Fruit fly (Drosophila melanogaster) whole organism: ENCODE data around the gene CG11893.

Experiments used
- CG8478 ChIP-seq: fragments of >200 bp; optimal IDR thresholded peaks from 2 replicates; lab custom pipeline; 2018; ENCODE audit warnings: inconsistent platforms
- Dll ChIP-seq: fragments of >200 bp; optimal IDR thresholded peaks from 2 replicates; lab custom pipeline; 2017
- EcR ChIP-seq, 2 experiments: fragments of >200 bp; optimal IDR thresholded peaks; 2 replicates each; lab custom pipeline; 2017; ENCODE audit warnings: missing biosample characterization in 2 of 2, missing genetic modification characterization in 2 of 2, missing genetic modification reagents in 2 of 2
- pan ChIP-seq: fragments of >200 bp; optimal IDR thresholded peaks from 2 replicates; lab custom pipeline; 2017
- psq ChIP-seq: fragments of >200 bp; optimal IDR thresholded peaks from 2 replicates; lab custom pipeline; 2017
- usp ChIP-seq: fragments of >200 bp; optimal IDR thresholded peaks from 2 replicates; lab custom pipeline; 2017; ENCODE audit warnings: missing biosample characterization, missing genetic modification characterization, mixed read lengths

The CG11893 gene

DNA sequence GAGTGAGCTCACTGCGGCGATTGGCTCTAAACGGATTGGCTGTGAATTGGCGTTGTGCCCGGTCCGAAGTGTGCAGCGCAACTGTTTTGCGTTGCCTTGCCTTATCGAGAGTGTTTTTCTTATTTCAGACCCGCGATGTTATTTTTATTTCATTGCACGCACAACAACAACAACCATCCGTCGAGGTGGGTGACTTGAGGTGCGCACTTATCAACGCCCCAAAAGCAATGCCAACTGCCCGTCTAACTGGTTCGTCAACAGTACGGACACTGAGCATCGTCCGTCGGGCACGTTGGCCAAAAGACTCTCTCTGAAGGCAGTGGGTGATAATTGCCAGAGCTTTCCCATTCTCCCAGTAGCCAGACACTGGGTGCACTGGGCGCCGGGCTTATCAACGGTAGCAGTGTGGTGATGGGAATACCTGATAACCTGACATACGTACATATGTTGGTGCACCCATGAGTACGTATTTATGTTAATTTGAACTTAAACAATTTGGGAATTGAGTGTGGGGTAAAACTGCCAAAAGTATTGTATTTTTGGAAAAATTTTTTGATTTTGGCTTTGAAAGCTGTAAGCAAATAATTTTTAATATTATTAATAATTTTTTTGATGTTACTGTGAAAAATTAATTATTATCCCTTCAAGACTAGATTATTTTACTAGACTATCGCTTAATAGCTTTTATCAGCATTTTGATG lies 5.8 kb downstream of the CG11893 start, which contains the start of gene CG31102:
CG31102 (minus strand) TSS at position 275 of the 701 bp plus-strand sequence.
- TF ChIP-seq EcR (GFP tag; optimal IDR thresholded peaks at IDR 0.05; lab: Kevin White, UChicago) (no peak), psq (no peak), usp (GFP tag; lab: Kevin White, UChicago) (no peak), CG8478 (lab: Kevin White, UChicago) (no peak)

DNA sequence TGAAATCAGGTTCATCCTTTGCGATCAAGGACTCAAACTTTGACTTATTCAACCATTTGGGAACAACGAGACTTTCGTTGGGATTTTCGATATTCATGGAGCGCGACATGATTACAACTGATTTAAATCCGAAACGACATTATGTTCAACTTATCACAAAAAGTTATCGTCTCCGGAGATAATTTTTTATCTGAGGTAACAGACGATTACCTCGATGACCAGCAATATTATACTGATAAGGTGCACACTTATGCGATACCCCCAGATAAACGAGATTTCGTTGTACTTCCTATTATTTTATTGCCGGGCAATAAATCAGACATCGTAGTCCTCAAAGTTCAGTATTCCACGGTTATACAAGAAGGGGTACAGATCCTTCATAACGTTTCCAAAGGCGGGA lies 8.0 kb downstream of the CG11893 start, which contains the start of gene CG31097:
CG31097 (minus strand) TSS at position 101 of the 400 bp plus-strand sequence.
- no peak for TF ChIP-seq EcR (GFP tag; optimal IDR thresholded peaks at IDR 0.05; lab: Kevin White, UChicago)
- no peak for TF ChIP-seq psq

DNA sequence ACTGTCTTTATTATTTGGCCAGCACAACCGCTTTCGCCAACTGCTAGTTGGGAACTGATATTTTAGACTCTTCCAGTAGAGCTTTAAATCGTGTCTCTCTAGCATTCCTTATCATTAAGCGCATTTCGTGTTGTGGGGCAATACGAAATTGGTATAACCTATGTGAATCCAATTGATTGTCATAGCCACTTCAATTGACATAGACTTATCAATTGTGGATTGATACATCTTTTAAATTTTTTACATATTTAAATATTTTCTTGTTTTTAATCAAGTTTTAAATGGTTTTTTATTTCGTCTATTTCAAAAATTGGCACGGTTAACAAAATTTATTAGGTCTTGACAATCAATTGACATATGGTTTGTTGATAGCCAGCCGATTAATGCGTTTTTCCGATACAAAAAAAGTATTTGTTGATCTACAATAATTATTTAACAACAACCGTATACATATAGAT lies 9.8 kb downstream of the CG11893 start, which contains the start of gene CG31288:
CG31288 (minus strand) TSS at position 51 of the 458 bp plus-strand sequence.
- no peak for TF ChIP-seq pan (lab: Kevin White, UChicago)
- TF ChIP-seq CG8478 (lab: Kevin White, UChicago), result no peak
- TF ChIP-seq Dll, result no peak
- no peak for TF ChIP-seq psq
- TF ChIP-seq EcR (GFP tag; optimal IDR thresholded peaks at IDR 0.05; lab: Kevin White, UChicago), result no peak
- no peak for TF ChIP-seq usp (GFP tag; lab: Kevin White, UChicago)

DNA sequence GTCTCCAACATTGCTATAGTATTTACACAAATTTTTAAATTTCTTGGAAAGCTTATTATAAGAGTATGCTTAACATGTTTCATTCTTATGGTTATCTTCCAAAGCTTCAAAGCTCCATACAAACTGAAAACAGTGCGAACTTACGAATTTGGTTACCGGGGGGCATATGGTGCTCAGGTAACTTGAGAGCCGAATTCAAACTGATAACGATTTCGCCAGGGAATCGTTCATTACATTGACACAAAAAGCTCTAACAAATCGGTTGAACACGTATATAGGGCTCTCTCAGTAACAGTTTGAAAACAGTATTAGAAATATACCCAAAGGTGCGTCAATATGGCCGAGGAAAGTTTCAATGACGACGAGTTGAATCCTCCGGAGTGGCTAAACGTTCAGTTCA lies 10.9 kb downstream of the CG11893 start, which contains the start of gene CG13659:
CG13659 (plus strand) TSS at position 317 of the 400 bp plus-strand sequence.
- TF ChIP-seq Dll, result no peak
- no peak for TF ChIP-seq CG8478 (lab: Kevin White, UChicago)
- TF ChIP-seq usp (GFP tag; lab: Kevin White, UChicago), result no peak
- TF ChIP-seq psq, result no peak
- TF ChIP-seq EcR (GFP tag; optimal IDR thresholded peaks at IDR 0.05; lab: Kevin White, UChicago), result no peak
- TF ChIP-seq pan (lab: Kevin White, UChicago), result no peak

DNA sequence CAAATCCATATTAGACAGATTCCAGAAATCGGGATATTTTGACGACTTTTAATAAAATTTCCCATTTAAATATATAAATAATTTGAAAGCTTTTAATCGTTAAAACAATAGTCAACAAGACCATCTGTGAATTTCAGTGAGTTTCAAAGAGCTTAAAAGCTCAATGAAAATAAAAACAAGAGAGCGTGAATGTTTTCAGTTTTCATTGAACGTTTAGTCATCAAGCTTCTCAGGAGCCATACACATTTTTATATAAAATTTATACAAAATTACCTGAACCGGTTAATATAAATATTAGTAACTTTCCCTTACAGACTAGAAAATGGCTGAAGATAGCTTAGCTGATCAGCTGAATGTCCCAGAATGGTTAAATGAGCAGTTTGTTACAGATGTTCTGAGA lies 12.6 kb downstream of the CG11893 start, which contains the start of gene CG31370:
CG31370 (plus strand) TSS at position 226 of the 400 bp plus-strand sequence.
- TF ChIP-seq EcR (GFP tag; optimal IDR thresholded peaks at IDR 0.05; lab: Kevin White, UChicago) (no peak), CG8478 (lab: Kevin White, UChicago) (no peak), pan (lab: Kevin White, UChicago) (no peak), psq (no peak), usp (GFP tag; lab: Kevin White, UChicago) (no peak), Dll (no peak)

DNA sequence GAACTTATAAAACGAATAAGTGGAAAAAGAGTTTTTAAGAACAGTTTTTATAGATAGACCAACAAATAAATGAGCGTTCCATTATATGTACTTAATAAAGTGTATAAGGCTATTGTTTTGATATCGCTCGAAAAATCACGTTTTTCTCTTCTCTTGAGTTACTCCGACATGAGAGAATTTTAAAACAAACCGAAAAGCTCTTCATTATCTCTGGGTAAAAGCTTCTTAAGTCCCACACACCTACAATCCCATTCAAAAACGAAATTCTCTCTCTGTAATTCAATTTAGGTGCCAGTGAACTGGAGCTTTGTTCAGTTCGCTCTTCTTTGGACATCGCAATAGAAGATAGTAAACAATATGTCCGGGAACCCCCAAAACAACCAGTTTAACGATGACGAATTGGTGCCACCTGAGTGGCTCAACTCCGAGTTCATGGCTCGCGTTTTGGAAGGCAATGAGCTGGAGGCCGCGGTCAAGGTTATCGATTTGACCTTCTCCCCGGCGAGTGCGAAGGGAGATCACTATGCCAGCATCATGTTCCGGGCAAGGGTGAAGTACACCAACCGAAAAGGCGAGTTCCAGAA lies 14.3 kb downstream of the CG11893 start, which contains the start of gene CG31436:
CG31436 (plus strand) TSS at position 281 of the 584 bp plus-strand sequence.
- no peak for TF ChIP-seq usp (GFP tag; lab: Kevin White, UChicago)
- no peak for TF ChIP-seq EcR (GFP tag; optimal IDR thresholded peaks at IDR 0.05; lab: Kevin White, UChicago)
- no peak for TF ChIP-seq Dll
- TF ChIP-seq CG8478 (lab: Kevin White, UChicago), result no peak
- TF ChIP-seq psq, result no peak
- no peak for TF ChIP-seq pan (lab: Kevin White, UChicago)

DNA sequence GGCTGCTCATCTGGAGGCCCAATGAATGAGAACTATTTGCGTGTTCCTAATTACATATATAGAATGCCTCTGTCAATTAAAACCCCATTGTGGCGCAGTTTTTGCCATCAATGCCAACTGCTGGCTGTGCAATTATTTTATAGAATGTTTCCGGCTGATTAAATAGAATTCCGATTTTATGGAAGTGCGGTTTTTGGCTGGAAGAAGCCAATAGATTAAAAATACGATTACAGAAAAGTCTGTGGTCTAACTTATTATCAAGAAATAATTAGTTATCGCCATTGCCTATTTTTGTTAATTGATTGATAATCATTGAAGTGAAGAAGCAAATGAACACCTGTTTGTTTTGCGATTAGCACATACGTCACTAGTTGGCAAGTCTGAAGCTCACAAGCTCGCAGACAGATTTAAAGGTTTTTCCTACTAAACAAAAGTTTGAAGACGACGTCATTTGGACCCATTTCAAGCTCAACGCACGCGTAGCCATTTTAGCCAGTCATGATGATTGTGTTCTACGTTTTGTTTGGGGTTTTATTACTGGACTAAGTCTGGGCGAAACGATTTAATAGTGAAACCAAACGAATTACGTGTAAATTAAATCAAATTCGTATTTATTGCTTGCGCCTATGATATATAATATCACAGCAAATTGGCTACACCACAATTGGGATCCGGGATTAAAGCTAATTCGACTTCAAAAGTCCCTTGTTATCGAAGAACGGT lies 16.3 kb downstream of the CG11893 start:
- TF ChIP-seq CG8478 (lab: Kevin White, UChicago) (no peak), EcR (GFP tag; optimal IDR thresholded peaks at IDR 0.05; lab: Kevin White, UChicago) (no peak), pan (lab: Kevin White, UChicago) (no peak), Dll (no peak), usp (GFP tag; lab: Kevin White, UChicago) (no peak), psq (no peak)

DNA sequence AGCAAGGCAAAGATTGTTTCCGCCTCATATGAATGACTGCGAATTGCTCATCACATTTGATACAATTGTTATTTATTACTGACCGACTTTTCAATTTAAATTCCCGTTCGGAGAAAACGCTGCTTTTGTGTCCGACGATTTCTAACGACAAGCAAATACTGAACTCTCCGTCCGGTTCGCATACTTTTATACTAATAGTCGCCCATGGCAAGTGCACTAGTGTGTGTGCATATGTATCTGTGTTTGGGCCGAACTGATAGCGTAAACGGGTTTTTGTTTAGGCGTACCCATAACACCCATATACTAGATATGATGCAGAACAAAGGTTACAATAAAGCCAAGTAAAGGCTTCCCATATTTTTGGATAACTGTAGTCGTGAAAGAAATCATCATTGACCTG lies 18.5 kb downstream of the CG11893 start, which contains the start of gene CG10550:
CG10550 (minus strand) TSS at position 164 of the 400 bp plus-strand sequence.
- TF ChIP-seq pan (lab: Kevin White, UChicago), result no peak
- TF ChIP-seq CG8478 (lab: Kevin White, UChicago), result no peak
- TF ChIP-seq psq, result no peak
- no peak for TF ChIP-seq EcR (GFP tag; optimal IDR thresholded peaks at IDR 0.05; lab: Kevin White, UChicago)
- TF ChIP-seq usp (GFP tag; lab: Kevin White, UChicago), result no peak
- no peak for TF ChIP-seq Dll

DNA sequence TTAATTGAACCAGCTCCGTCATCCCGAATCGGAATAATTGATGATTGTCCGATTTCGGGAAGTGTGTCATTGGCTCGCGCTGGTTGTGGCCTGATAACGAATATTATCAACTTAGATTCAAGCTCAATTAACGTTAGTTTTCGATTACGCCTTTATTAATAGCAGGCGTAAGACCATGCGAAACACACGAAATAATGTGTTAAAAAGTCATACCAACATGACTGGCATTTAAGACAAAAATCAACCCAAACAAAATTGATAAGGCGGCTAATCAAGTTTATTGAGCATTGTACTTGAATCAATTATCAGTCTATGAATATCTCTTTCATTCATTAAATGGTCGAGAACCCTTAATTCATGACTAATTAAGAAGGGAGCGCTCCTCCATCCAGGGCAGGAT lies 19.5 kb downstream of the CG11893 start:
- no peak for TF ChIP-seq usp (GFP tag; lab: Kevin White, UChicago)
- TF ChIP-seq CG8478 (lab: Kevin White, UChicago), result no peak
- no peak for TF ChIP-seq pan (lab: Kevin White, UChicago)
- TF ChIP-seq EcR (GFP tag; optimal IDR thresholded peaks at IDR 0.05; lab: Kevin White, UChicago), result no peak
- TF ChIP-seq Dll, result no peak
- no peak for TF ChIP-seq psq

DNA sequence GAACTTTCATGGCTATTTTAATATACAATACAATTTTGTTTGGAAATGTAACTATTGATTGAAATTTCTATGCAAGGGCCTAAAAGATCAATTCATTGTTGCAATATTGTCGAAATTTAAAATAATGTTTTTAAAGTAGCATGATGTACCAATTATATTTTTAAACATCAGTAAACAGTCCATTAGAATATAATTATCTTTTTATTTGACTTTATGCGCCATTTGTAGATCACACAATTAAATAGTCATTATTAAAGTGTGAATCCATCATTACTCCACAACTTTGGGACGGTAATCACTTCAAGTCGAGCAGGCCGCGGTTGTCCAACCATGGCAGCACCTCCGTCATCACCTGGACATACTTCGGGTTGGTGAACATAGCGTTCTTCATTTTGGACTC lies 21.2 kb downstream of the CG11893 start, which contains the start of gene CG31099:
CG31099 (minus strand) TSS at position 101 of the 400 bp plus-strand sequence.
- no peak for TF ChIP-seq CG8478 (lab: Kevin White, UChicago)
- TF ChIP-seq Dll, result no peak
- TF ChIP-seq usp (GFP tag; lab: Kevin White, UChicago), result no peak
- no peak for TF ChIP-seq EcR (GFP tag; optimal IDR thresholded peaks at IDR 0.05; lab: Kevin White, UChicago)
- no peak for TF ChIP-seq pan (lab: Kevin White, UChicago)
- TF ChIP-seq psq, result no peak

DNA sequence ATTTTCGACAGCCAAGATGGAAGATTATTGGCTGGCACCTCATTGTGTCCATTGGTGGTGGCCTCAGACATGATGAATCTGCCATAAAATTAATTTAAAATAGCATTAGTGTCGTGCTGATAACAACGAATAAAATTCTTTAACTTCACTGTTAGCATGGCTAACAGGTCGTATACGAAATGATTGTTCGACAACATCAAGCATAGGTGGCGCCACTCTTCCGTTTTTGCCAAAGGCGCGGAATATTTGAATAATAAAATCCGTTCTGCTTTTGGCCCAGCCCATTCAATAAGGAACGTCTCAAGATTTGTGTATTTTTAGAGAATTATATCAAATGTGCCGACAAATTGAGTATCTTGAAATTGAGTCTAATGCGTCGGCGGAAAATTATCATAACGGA lies 22.9 kb downstream of the CG11893 start:
- TF ChIP-seq pan (lab: Kevin White, UChicago) (no peak), usp (GFP tag; lab: Kevin White, UChicago) (no peak), CG8478 (lab: Kevin White, UChicago) (no peak), psq (no peak), EcR (GFP tag; optimal IDR thresholded peaks at IDR 0.05; lab: Kevin White, UChicago) (no peak), Dll (no peak)
